Fruit fly (Drosophila melanogaster): ENCODE data around the gene CG8188.

Gene CG8188

DNA sequence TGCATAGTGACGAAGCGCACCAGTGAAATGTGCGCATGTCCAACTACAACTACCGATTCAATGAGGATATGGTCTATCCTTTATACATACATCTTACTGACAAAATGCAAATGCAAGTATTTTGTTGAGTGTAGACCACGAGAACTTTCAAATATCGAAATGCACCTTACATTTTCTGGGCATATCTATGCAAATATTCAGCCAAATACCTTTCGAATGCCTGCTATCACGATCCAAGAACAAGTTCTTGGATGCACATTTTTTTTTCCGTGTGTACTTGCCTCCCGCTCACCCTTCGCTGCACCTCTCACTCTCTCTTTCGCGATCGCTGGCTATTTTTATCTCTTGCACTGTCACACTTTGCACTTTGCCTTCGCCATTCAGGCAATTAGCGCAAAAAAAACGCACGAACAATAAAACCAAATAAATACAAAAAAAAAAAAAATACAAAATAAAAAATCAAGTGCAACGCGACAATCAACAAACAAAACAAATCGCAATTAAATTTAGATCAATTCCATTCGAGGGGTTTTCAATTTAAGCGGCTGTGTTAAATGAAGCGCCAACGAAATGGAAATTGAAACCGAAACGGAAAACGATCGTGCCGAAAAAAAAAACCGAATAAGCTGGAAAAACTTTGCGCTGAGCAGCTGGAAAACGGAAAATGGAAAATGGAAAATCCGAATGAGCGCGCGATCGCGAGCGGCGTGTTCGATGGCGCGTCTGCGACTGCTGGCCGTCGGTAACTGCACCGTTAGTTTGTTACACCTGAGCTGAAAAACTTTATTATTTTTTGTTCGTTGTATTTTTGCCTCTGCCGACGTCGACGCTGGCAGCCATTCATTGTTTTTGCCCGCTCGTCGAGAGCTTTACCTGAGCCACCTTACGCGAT is 8.6 kb downstream of the CG8188 start:
- peak; percentile 77 for TF ChIP-seq nom (GFP tag; optimal IDR thresholded peaks at IDR 0.05)
- TF ChIP-seq row (GFP tag; IDR thresholded peaks at IDR 0.05): peak; percentile 23; the same call in 1 of the 3 replicates
- no peak for TF ChIP-seq Ptx1 (GFP tag; IDR thresholded peaks at IDR 0.05)
- TF ChIP-seq Hr78 (GFP tag; optimal IDR thresholded peaks at IDR 0.05): no peak
- TF ChIP-seq Vsx1 (GFP tag; optimal IDR thresholded peaks at IDR 0.05): no peak
- 0 out of 4 replicates have a peak, but pooled peaks have one; percentile 34 for TF ChIP-seq chinmo (GFP tag; IDR thresholded peaks at IDR 0.05; ENCODE audit: partially characterized antibody)
- no peak for TF ChIP-seq HLH54F (GFP tag; optimal IDR thresholded peaks at IDR 0.05)
- no peak for TF ChIP-seq Bdp1 (GFP tag; optimal IDR thresholded peaks at IDR 0.05)
- TF ChIP-seq bsh (GFP tag; optimal IDR thresholded peaks at IDR 0.05): peak in 1 of 2 experiments; percentile 60
- TF ChIP-seq CG14050 (GFP tag; IDR thresholded peaks at IDR 0.05): no peak
- peak; percentile 55 for TF ChIP-seq Adf1 (GFP tag; IDR thresholded peaks at IDR 0.05)
- no peak for TF ChIP-seq lov (optimal IDR thresholded peaks at IDR 0.05)
- 0 out of 3 replicates have a peak, but pooled peaks have one; percentile 4 for TF ChIP-seq lov (GFP tag; IDR thresholded peaks at IDR 0.05)
- TF ChIP-seq tna (GFP tag; IDR thresholded peaks at IDR 0.05; ENCODE audit: partially characterized antibody): 0 out of 2 replicates have a peak, but pooled peaks have one; percentile 14
- TF ChIP-seq Drgx (GFP tag; IDR thresholded peaks at IDR 0.05): peak; percentile 56; the same call in 1 of the 2 replicates

DNA sequence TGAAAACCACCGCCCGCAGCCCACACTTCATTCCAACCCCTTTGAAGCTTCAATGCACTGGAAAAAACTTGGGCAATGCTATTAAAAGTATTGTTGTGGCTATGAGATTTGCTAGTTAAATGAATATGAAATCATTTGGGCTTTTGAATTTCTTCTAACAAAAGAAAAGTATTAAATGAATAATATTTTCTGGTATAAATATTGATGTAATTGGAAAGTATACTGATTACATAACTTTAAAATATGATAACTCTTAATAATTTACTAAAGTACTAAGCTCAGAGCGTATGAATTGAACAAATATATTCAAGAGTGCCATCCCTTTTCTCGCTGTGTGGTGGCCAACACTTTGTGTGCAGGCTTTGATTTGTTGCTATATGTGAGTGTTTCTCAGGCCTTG is 10.1 kb downstream of the CG8188 start:
- TF ChIP-seq Sox102F (GFP tag; optimal IDR thresholded peaks at IDR 0.05): peak; percentile 29
- no peak for TF ChIP-seq onecut (GFP tag; IDR thresholded peaks at IDR 0.05)
- no peak for TF ChIP-seq vfl (GFP tag; optimal IDR thresholded peaks at IDR 0.05)
- peak; percentile 43 for TF ChIP-seq dmrt99B (tag; optimal IDR thresholded peaks at IDR 0.05)
- TF ChIP-seq Kr (GFP tag; optimal IDR thresholded peaks at IDR 0.05): no peak
- no peak for TF ChIP-seq CG8089 (GFP tag; optimal IDR thresholded peaks at IDR 0.05)
- TF ChIP-seq CG9215 (GFP tag; IDR thresholded peaks at IDR 0.05): no peak
- no peak for TF ChIP-seq CG1602 (GFP tag; optimal IDR thresholded peaks at IDR 0.05)
- no peak for TF ChIP-seq CG4617 (GFP tag; optimal IDR thresholded peaks at IDR 0.05; ENCODE audit: borderline replicate concordance)
- TF ChIP-seq CG18764 (GFP tag; optimal IDR thresholded peaks at IDR 0.05): no peak
- peak in 1 of 2 experiments; percentile 8 for TF ChIP-seq Pdp1 (GFP tag; optimal IDR thresholded peaks at IDR 0.05)
- no peak for TF ChIP-seq luna (GFP tag; optimal IDR thresholded peaks at IDR 0.05)
- peak; percentile 22 for TF ChIP-seq CG13424 (tag; optimal IDR thresholded peaks at IDR 0.05)
- no peak for TF ChIP-seq lab (GFP tag; optimal IDR thresholded peaks at IDR 0.05)
- TF ChIP-seq eve (GFP tag; optimal IDR thresholded peaks at IDR 0.05): peak in 1 of 2 experiments; percentile 52
- no peak for TF ChIP-seq CG13123 (GFP tag; optimal IDR thresholded peaks at IDR 0.05)
- TF ChIP-seq gem (tag; optimal IDR thresholded peaks at IDR 0.05): peak; percentile 37
- TF ChIP-seq HLHmδ (GFP tag; optimal IDR thresholded peaks at IDR 0.05): no peak
- no peak for TF ChIP-seq Ssrp (tag; optimal IDR thresholded peaks at IDR 0.05)
- TF ChIP-seq slp2 (GFP tag; optimal IDR thresholded peaks at IDR 0.05): no peak
- no peak for TF ChIP-seq Ptx1 (GFP tag; IDR thresholded peaks at IDR 0.05)
- TF ChIP-seq Atf-2 (GFP tag; optimal IDR thresholded peaks at IDR 0.05): no peak
- TF ChIP-seq NK7.1 (GFP tag; optimal IDR thresholded peaks at IDR 0.05): no peak
- TF ChIP-seq nom (GFP tag; optimal IDR thresholded peaks at IDR 0.05): no peak
- no peak for TF ChIP-seq CG15601 (tag; optimal IDR thresholded peaks at IDR 0.05)
- no peak for TF ChIP-seq rib (GFP tag; IDR thresholded peaks at IDR 0.05)
- TF ChIP-seq CG7839 (tag; optimal IDR thresholded peaks at IDR 0.05): peak; percentile 9
- TF ChIP-seq D (optimal IDR thresholded peaks at IDR 0.05): no peak
- no peak for TF ChIP-seq D (GFP tag; optimal IDR thresholded peaks at IDR 0.05)
- no peak for TF ChIP-seq crol (GFP tag; IDR thresholded peaks at IDR 0.05)
- no peak for TF ChIP-seq CG34376 (GFP tag; optimal IDR thresholded peaks at IDR 0.05)
- no peak for TF ChIP-seq Vsx1 (GFP tag; optimal IDR thresholded peaks at IDR 0.05)
- no peak for TF ChIP-seq Hr3 (GFP tag; optimal IDR thresholded peaks at IDR 0.05)
- no peak for TF ChIP-seq croc (GFP tag; conservative IDR thresholded peaks at IDR 0.05)
- no peak for TF ChIP-seq Gsc (GFP tag; IDR thresholded peaks at IDR 0.05)
